Worm (Caenorhabditis elegans) whole organism, mixed stage, embryonic: ENCODE data around the gene W04G3.11.

Source experiments
- ceh-43 ChIP-seq: fragments of 200-800 bp; sonication (Bioruptor generic); optimal IDR thresholded peaks from 2 replicates; lab custom pipeline; 2018; ENCODE audit warnings: mild to moderate bottlenecking, missing genetic modification characterization, moderate library complexity, missing compliant biosample characterization
- ces-1 ChIP-seq: fragments of 150-350 bp; optimal IDR thresholded peaks from 2 replicates; lab custom pipeline; 2014; ENCODE audit warnings: missing biosample characterization, missing genetic modification reagents, missing genetic modification characterization
- lin-13 ChIP-seq: fragments of 150-350 bp; optimal IDR thresholded peaks from 2 replicates; lab custom pipeline; 2014; ENCODE audit warnings: missing biosample characterization, missing genetic modification characterization
- mab-5 ChIP-seq: fragments of 150-350 bp; optimal IDR thresholded peaks from 2 replicates; lab custom pipeline; 2014; ENCODE audit warnings: missing biosample characterization, missing genetic modification characterization
- mep-1 ChIP-seq: fragments of 150-350 bp; optimal IDR thresholded peaks from 2 replicates; lab custom pipeline; 2017; ENCODE audit warnings: missing biosample characterization, missing genetic modification reagents, missing genetic modification characterization, inconsistent platforms
- nhr-12 ChIP-seq: fragments of 150-350 bp; optimal IDR thresholded peaks from 2 replicates; lab custom pipeline; 2014; ENCODE audit warnings: missing biosample characterization, missing genetic modification characterization
- nhr-28 ChIP-seq: fragments of 150-350 bp; optimal IDR thresholded peaks from 2 replicates; lab custom pipeline; 2014; ENCODE audit warnings: missing biosample characterization, missing genetic modification characterization
- sem-2 ChIP-seq: fragments of 200-800 bp; sonication (Bioruptor generic); optimal IDR thresholded peaks from 2 replicates; lab custom pipeline; 2018; ENCODE audit warnings: mild to moderate bottlenecking, missing genetic modification characterization, missing compliant biosample characterization
- ztf-11 ChIP-seq: fragments of 150-350 bp; optimal IDR thresholded peaks from 2 replicates; lab custom pipeline; 2014; ENCODE audit warnings: missing biosample characterization, missing genetic modification characterization

DNA sequence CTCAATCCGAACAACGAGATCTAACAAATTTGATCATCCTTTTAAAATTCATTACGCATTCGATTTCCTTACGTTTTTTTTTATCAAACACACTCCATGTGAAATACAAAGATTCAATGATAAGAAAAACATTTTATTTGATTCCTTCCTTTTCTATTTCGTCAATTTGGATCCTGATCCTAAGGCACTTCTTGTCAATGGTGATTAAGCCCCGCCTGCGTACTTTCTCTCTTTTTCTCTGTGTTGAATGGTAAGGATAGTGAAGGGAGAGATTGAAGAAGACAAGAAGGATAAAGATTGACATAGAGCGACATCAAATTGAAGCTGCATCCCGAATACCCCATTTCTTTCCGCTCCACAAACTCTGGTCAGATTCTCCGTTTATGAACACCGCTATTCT, 20.2 kb downstream of the W04G3.11 start, which contains the start of gene grd-1:
- no peak for TF ChIP-seq sem-2 (GFP tag; lab: Kevin White, UChicago)
- TF ChIP-seq ztf-11 (tag; lab: Kevin White, UChicago): no peak
- TF ChIP-seq ceh-43: no peak
- no peak for TF ChIP-seq mep-1 (tag; lab: Kevin White, UChicago)
- TF ChIP-seq ces-1 (GFP tag; lab: Kevin White, UChicago): no peak
- TF ChIP-seq nhr-12: no peak
- no peak for TF ChIP-seq lin-13
- no peak for TF ChIP-seq nhr-28 (tag; lab: Kevin White, UChicago)
- no peak for TF ChIP-seq mab-5 (tag; lab: Kevin White, UChicago)
